Fruit fly (Drosophila melanogaster): Measurements from ENCODE around the gene Jon74E.
A peak's percentile ranks its signal among the peaks of the same experiment; 100 is the strongest.

Jon74E gene

dm6 chr3L:17569737-17570546, 21.0 kb upstream of the Jon74E start:
- TF ChIP-seq CG7271 (tag; optimal IDR thresholded peaks at IDR 0.05) (no peak), pzg (GFP tag; optimal IDR thresholded peaks at IDR 0.05) (no peak), ftz-f1 (GFP tag; optimal IDR thresholded peaks at IDR 0.05) (peak; percentile 89), CG2199 (GFP tag; IDR thresholded peaks at IDR 0.05) (no peak), Optix (GFP tag; IDR thresholded peaks at IDR 0.05) (no peak), CG17568 (GFP tag; optimal IDR thresholded peaks at IDR 0.05) (no peak), CG18262 (tag; optimal IDR thresholded peaks at IDR 0.05) (no peak), Camta (GFP tag; optimal IDR thresholded peaks at IDR 0.05) (no peak), CG11560 (tag; IDR thresholded peaks at IDR 0.05) (no peak), gcm2 (GFP tag; optimal IDR thresholded peaks at IDR 0.05) (no peak), NC2α (GFP tag; optimal IDR thresholded peaks at IDR 0.05) (no peak), CG14860 (GFP tag; IDR thresholded peaks at IDR 0.05; ENCODE audit: partially characterized antibody) (no peak), gem (tag; optimal IDR thresholded peaks at IDR 0.05) (no peak), CG14965 (GFP tag; optimal IDR thresholded peaks at IDR 0.05; ENCODE audit: borderline replicate concordance) (no peak), Oaz (GFP tag; IDR thresholded peaks at IDR 0.05) (no peak), CG9876 (GFP tag; optimal IDR thresholded peaks at IDR 0.05) (no peak), org-1 (GFP tag; optimal IDR thresholded peaks at IDR 0.05) (no peak), abd-A (tag; optimal IDR thresholded peaks at IDR 0.05) (peak; percentile 5), C15 (GFP tag; IDR thresholded peaks at IDR 0.05) (no peak), CG8089 (GFP tag; optimal IDR thresholded peaks at IDR 0.05) (no peak), CG14050 (GFP tag; IDR thresholded peaks at IDR 0.05) (no peak), sqz (GFP tag; optimal IDR thresholded peaks at IDR 0.05) (no peak), Adf1 (GFP tag; IDR thresholded peaks at IDR 0.05) (peak; percentile 86), Sry-β (GFP tag; optimal IDR thresholded peaks at IDR 0.05) (no peak), chinmo (GFP tag; IDR thresholded peaks at IDR 0.05; ENCODE audit: partially characterized antibody) (peak; percentile 83; the same call in 2 of the 4 replicates), Opbp (GFP tag; IDR thresholded peaks at IDR 0.05; ENCODE audit: partially characterized antibody) (no peak), CG34422 (GFP tag; IDR thresholded peaks at IDR 0.05) (no peak), Doc2 (GFP tag; IDR thresholded peaks at IDR 0.05) (no peak), dan (GFP tag; IDR thresholded peaks at IDR 0.05) (no peak), CG17385 (GFP tag; optimal IDR thresholded peaks at IDR 0.05) (no peak), CG6654 (GFP tag; optimal IDR thresholded peaks at IDR 0.05) (no peak), CG10431 (GFP tag; optimal IDR thresholded peaks at IDR 0.05) (no peak), bab2 (GFP tag; optimal IDR thresholded peaks at IDR 0.05) (no peak), sima (GFP tag; optimal IDR thresholded peaks at IDR 0.05) (no peak), CG9817 (tag; optimal IDR thresholded peaks at IDR 0.05) (no peak), ci (GFP tag; IDR thresholded peaks at IDR 0.05) (peak; percentile 10; the same call in 1 of the 3 replicates), B-H1 (GFP tag; IDR thresholded peaks at IDR 0.05) (no peak), NC2β (GFP tag; optimal IDR thresholded peaks at IDR 0.05) (no peak), CG32772 (GFP tag; IDR thresholded peaks at IDR 0.05) (no peak), CG8478 (optimal IDR thresholded peaks at IDR 0.05) (peak; percentile 80), CG11504 (tag; optimal IDR thresholded peaks at IDR 0.05) (no peak), cato (GFP tag; optimal IDR thresholded peaks at IDR 0.05; ENCODE audit: borderline replicate concordance) (no peak), btn (GFP tag; optimal IDR thresholded peaks at IDR 0.05) (no peak), bbx (GFP tag; IDR thresholded peaks at IDR 0.05; ENCODE audit: partially characterized antibody) (no peak), CG6272 (GFP tag; IDR thresholded peaks at IDR 0.05) (no peak), CG12236 (GFP tag; optimal IDR thresholded peaks at IDR 0.05) (no peak), nom (GFP tag; optimal IDR thresholded peaks at IDR 0.05) (peak; percentile 4), sens (GFP tag) (peak; percentile 4), CG7839 (tag; optimal IDR thresholded peaks at IDR 0.05) (no peak), salm (tag; optimal IDR thresholded peaks at IDR 0.05) (no peak), NFAT (GFP tag; IDR thresholded peaks at IDR 0.05) (no peak)
